Fruit fly (Drosophila melanogaster) whole organism, embryonic: ENCODE measurements around the gene CG7945.

ENCODE experiments used
- ATbp ChIP-seq: fragments of 200-800 bp; sonication (Bioruptor generic); optimal IDR thresholded peaks from 2 replicates; lab custom pipeline; 2017; ENCODE audit warnings: missing biosample characterization, mild to moderate bottlenecking, missing genetic modification characterization, missing genetic modification reagents
- Aef1 ChIP-seq: fragments of 200-800 bp; sonication (Bioruptor generic); IDR thresholded peaks from 3 replicates; pipeline ENCODE4 v1.3.6; 2022; ENCODE audit warnings: missing biosample characterization, missing genetic modification characterization
- Atf6 ChIP-seq: fragments of 200-800 bp; sonication (Bioruptor generic); IDR thresholded peaks from 2 replicates; pipeline ENCODE4 v1.3.6; 2022; ENCODE audit warnings: missing biosample characterization, missing genetic modification characterization
- CG10462 ChIP-seq: fragments of 200-800 bp; sonication (Bioruptor generic); optimal IDR thresholded peaks from 2 replicates; lab custom pipeline; 2016; ENCODE audit warnings: missing biosample characterization, missing genetic modification characterization
- CG12391 ChIP-seq: fragments of 200-800 bp; sonication (Bioruptor generic); optimal IDR thresholded peaks from 3 replicates; lab custom pipeline; 2018; ENCODE audit warnings: missing biosample characterization, mild to moderate bottlenecking, missing genetic modification characterization, moderate library complexity
- CG15011 ChIP-seq: fragments of 200-800 bp; sonication (Bioruptor generic); optimal IDR thresholded peaks from 3 replicates; lab custom pipeline; 2018; ENCODE audit warnings: missing biosample characterization, mild to moderate bottlenecking, missing genetic modification characterization
- CG1529 ChIP-seq: fragments of 200-800 bp; sonication (Bioruptor generic); optimal IDR thresholded peaks from 3 replicates; lab custom pipeline; 2018; ENCODE audit warnings: missing biosample characterization, missing genetic modification characterization
- CG1602 ChIP-seq: fragments of 200-800 bp; sonication (Bioruptor generic); optimal IDR thresholded peaks from 3 replicates; lab custom pipeline; 2016; ENCODE audit warnings: missing biosample characterization, missing genetic modification characterization
- CG1603 ChIP-seq: fragments of 200-800 bp; sonication (Bioruptor generic); optimal IDR thresholded peaks from 2 replicates; lab custom pipeline; 2019; ENCODE audit warnings: missing biosample characterization, mild to moderate bottlenecking, missing genetic modification characterization, moderate library complexity
- CG16813 ChIP-seq: fragments of 200-800 bp; sonication (Bioruptor generic); IDR thresholded peaks from 3 replicates; pipeline ENCODE4 v1.3.6; 2022; ENCODE audit warnings: missing biosample characterization, missing genetic modification characterization; ENCODE audit not compliant: partially characterized antibody
- CG18476 ChIP-seq: fragments of 200-800 bp; sonication (Bioruptor generic); optimal IDR thresholded peaks from 2 replicates; lab custom pipeline; 2016; ENCODE audit warnings: missing biosample characterization, mild to moderate bottlenecking, missing genetic modification characterization
- CG2712 ChIP-seq: fragments of 200-800 bp; optimal IDR thresholded peaks from 3 replicates; lab custom pipeline; 2019; ENCODE audit warnings: missing biosample characterization, mild to moderate bottlenecking, missing genetic modification characterization, moderate library complexity
- CG34422 ChIP-seq: fragments of 200-800 bp; sonication (Bioruptor generic); IDR thresholded peaks from 3 replicates; pipeline ENCODE4 v1.3.6; 2022; ENCODE audit warnings: missing biosample characterization, missing genetic modification characterization
- CG6689 ChIP-seq: fragments of 200-800 bp; sonication (Bioruptor generic); IDR thresholded peaks from 2 replicates; pipeline ENCODE4 v1.3.6; 2022; ENCODE audit warnings: missing biosample characterization, missing genetic modification characterization
- CG7839 ChIP-seq: fragments of 200-800 bp; sonication (Bioruptor generic); optimal IDR thresholded peaks from 3 replicates; lab custom pipeline; 2018; ENCODE audit warnings: missing biosample characterization, mild to moderate bottlenecking, missing genetic modification characterization, moderate library complexity
- CG8281 ChIP-seq: fragments of 200-800 bp; sonication (Bioruptor generic); optimal IDR thresholded peaks from 2 replicates; lab custom pipeline; 2018; ENCODE audit warnings: missing biosample characterization, mild to moderate bottlenecking, missing genetic modification characterization, moderate library complexity
- CG8359 ChIP-seq: fragments of 200-800 bp; sonication (Bioruptor generic); optimal IDR thresholded peaks from 2 replicates; lab custom pipeline; 2017; ENCODE audit warnings: missing biosample characterization, mild to moderate bottlenecking, missing genetic modification characterization, borderline replicate concordance
- CG8944 ChIP-seq: fragments of 200-800 bp; sonication (Bioruptor generic); optimal IDR thresholded peaks from 3 replicates; lab custom pipeline; 2016; ENCODE audit warnings: missing biosample characterization, missing genetic modification characterization
- CG9797 ChIP-seq: fragments of 200-800 bp; sonication (Bioruptor generic); optimal IDR thresholded peaks from 3 replicates; lab custom pipeline; 2018; ENCODE audit warnings: missing biosample characterization, mild to moderate bottlenecking, missing genetic modification characterization
- D ChIP-seq, 2 experiments: fragments of 200-800 bp in 1 of 2; fragments of >200 bp in 1 of 2; sonication (Bioruptor generic) in 1 of 2; optimal IDR thresholded peaks; 2 replicates in 1 of 2; 3 replicates in 1 of 2; lab custom pipeline; 2017; ENCODE audit warnings: mild to moderate bottlenecking in 1 of 2, missing biosample characterization in 1 of 2, missing genetic modification characterization in 1 of 2, missing genetic modification reagents in 1 of 2
- Deaf1 ChIP-seq: fragments of 200-800 bp; optimal IDR thresholded peaks from 3 replicates; lab custom pipeline; 2019; ENCODE audit warnings: missing biosample characterization, mild to moderate bottlenecking, missing genetic modification characterization, moderate library complexity
- Doc3 ChIP-seq: fragments of 200-800 bp; sonication (Bioruptor generic); IDR thresholded peaks from 3 replicates; pipeline ENCODE4 v1.3.6; 2022; ENCODE audit warnings: missing biosample characterization, missing genetic modification characterization; ENCODE audit not compliant: partially characterized antibody
- GATAe ChIP-seq: fragments of 200-800 bp; sonication (Bioruptor generic); conservative IDR thresholded peaks from 2 replicates; pipeline ENCODE4 v1.3.6; 2022; ENCODE audit warnings: missing biosample characterization, missing genetic modification characterization
- Gug ChIP-seq: fragments of 200-800 bp; sonication (Bioruptor generic); IDR thresholded peaks from 4 replicates; pipeline ENCODE4 v1.3.6; 2022; ENCODE audit warnings: missing biosample characterization, missing genetic modification characterization
- Hmx ChIP-seq: fragments of 200-800 bp; sonication (Bioruptor generic); optimal IDR thresholded peaks from 2 replicates; lab custom pipeline; 2016; ENCODE audit warnings: missing biosample characterization, missing genetic modification characterization
- Lpt ChIP-seq: fragments of >200 bp; optimal IDR thresholded peaks from 2 replicates; lab custom pipeline; 2018; ENCODE audit warnings: missing biosample characterization, missing genetic modification characterization
- MBD-R2 ChIP-seq: fragments of 200-800 bp; sonication (Bioruptor generic); IDR thresholded peaks from 2 replicates; pipeline ENCODE4 v1.3.6; 2022; ENCODE audit warnings: missing biosample characterization, missing genetic modification characterization
- MESR4 ChIP-seq: fragments of 200-800 bp; sonication (Bioruptor generic); optimal IDR thresholded peaks from 2 replicates; lab custom pipeline; 2018; ENCODE audit warnings: missing biosample characterization, mild to moderate bottlenecking, missing genetic modification characterization, moderate library complexity
- Oli ChIP-seq: fragments of 200-800 bp; sonication (Bioruptor generic); optimal IDR thresholded peaks from 2 replicates; lab custom pipeline; 2018; ENCODE audit warnings: missing biosample characterization, mild to moderate bottlenecking, missing genetic modification characterization, moderate library complexity
- Taf1 ChIP-seq: fragments of 200-800 bp; sonication (Bioruptor generic); IDR thresholded peaks from 2 replicates; pipeline ENCODE4 v1.3.6; 2022; ENCODE audit warnings: missing biosample characterization, missing genetic modification characterization
- aop ChIP-seq: fragments of 200-800 bp; sonication (Bioruptor generic); IDR thresholded peaks from 2 replicates; pipeline ENCODE4 v1.3.6; 2022; ENCODE audit warnings: missing biosample characterization, missing genetic modification characterization
- crol ChIP-seq: fragments of 200-800 bp; sonication (Bioruptor generic); IDR thresholded peaks from 2 replicates; pipeline ENCODE4 v1.3.6; 2022; ENCODE audit warnings: missing biosample characterization, missing genetic modification characterization
- exex ChIP-seq: fragments of 200-800 bp; sonication (Bioruptor generic); optimal IDR thresholded peaks from 4 replicates; lab custom pipeline; 2018; ENCODE audit warnings: missing biosample characterization, mild to moderate bottlenecking, missing genetic modification characterization, moderate library complexity
- fd96Cb ChIP-seq: fragments of 200-800 bp; sonication (Bioruptor generic); optimal IDR thresholded peaks from 2 replicates; lab custom pipeline; 2018; ENCODE audit warnings: missing biosample characterization, mild to moderate bottlenecking, missing genetic modification characterization, moderate library complexity
- gcm ChIP-seq: fragments of 200-800 bp; sonication (Bioruptor generic); optimal IDR thresholded peaks from 2 replicates; lab custom pipeline; 2019; ENCODE audit warnings: missing biosample characterization, mild to moderate bottlenecking, missing genetic modification characterization, moderate library complexity
- hbn ChIP-seq: fragments of 200-800 bp; sonication (Bioruptor generic); IDR thresholded peaks from 2 replicates; pipeline ENCODE4 v1.3.6; 2022; ENCODE audit warnings: missing biosample characterization, missing genetic modification characterization; ENCODE audit not compliant: partially characterized antibody
- her ChIP-seq: fragments of 200-800 bp; sonication (Bioruptor generic); optimal IDR thresholded peaks from 2 replicates; lab custom pipeline; 2016; ENCODE audit warnings: missing biosample characterization, missing genetic modification characterization
- ind ChIP-seq: fragments of 200-800 bp; sonication (Bioruptor generic); optimal IDR thresholded peaks from 3 replicates; lab custom pipeline; 2016; ENCODE audit warnings: missing biosample characterization, missing genetic modification characterization
- lab ChIP-seq: fragments of 200-800 bp; sonication (Bioruptor generic); optimal IDR thresholded peaks from 3 replicates; lab custom pipeline; 2017; ENCODE audit warnings: missing biosample characterization, missing genetic modification characterization, mild to moderate bottlenecking, moderate library complexity, missing genetic modification reagents
- lbe ChIP-seq: fragments of 200-800 bp; sonication (Bioruptor generic); optimal IDR thresholded peaks from 2 replicates; lab custom pipeline; 2016; ENCODE audit warnings: missing biosample characterization, mild to moderate bottlenecking, missing genetic modification characterization
- maf-S ChIP-seq: fragments of 200-800 bp; sonication (Bioruptor generic); optimal IDR thresholded peaks from 2 replicates; lab custom pipeline; 2016; ENCODE audit warnings: missing biosample characterization, missing genetic modification characterization
- nerfin-1 ChIP-seq: fragments of 200-800 bp; sonication (Bioruptor generic); optimal IDR thresholded peaks from 3 replicates; lab custom pipeline; 2019; ENCODE audit warnings: missing biosample characterization, mild to moderate bottlenecking, missing genetic modification characterization, moderate library complexity
- stc ChIP-seq: fragments of 200-800 bp; sonication (Bioruptor generic); IDR thresholded peaks from 2 replicates; pipeline ENCODE4 v1.3.6; 2022; ENCODE audit warnings: missing biosample characterization, missing genetic modification characterization
- sug ChIP-seq: fragments of 200-800 bp; optimal IDR thresholded peaks from 2 replicates; lab custom pipeline; 2019; ENCODE audit warnings: missing biosample characterization, mild to moderate bottlenecking, missing genetic modification characterization, moderate library complexity
- trh ChIP-seq: fragments of 200-800 bp; sonication (Bioruptor generic); optimal IDR thresholded peaks from 2 replicates; lab custom pipeline; 2016; ENCODE audit warnings: missing biosample characterization, missing genetic modification characterization
- vnd ChIP-seq: fragments of 200-800 bp; sonication (Bioruptor generic); IDR thresholded peaks from 3 replicates; pipeline ENCODE4 v1.3.6; 2022; ENCODE audit warnings: missing biosample characterization, missing genetic modification characterization; ENCODE audit not compliant: partially characterized antibody
- vvl ChIP-seq: fragments of 200-800 bp; sonication (Bioruptor generic); IDR thresholded peaks from 2 replicates; pipeline ENCODE4 v1.3.6; 2022; ENCODE audit warnings: missing biosample characterization, missing genetic modification characterization
- wor ChIP-seq: fragments of 200-800 bp; sonication (Bioruptor generic); IDR thresholded peaks from 2 replicates; pipeline ENCODE4 v1.3.6; 2022; ENCODE audit warnings: missing biosample characterization, missing genetic modification characterization
- yki ChIP-seq: fragments of >200 bp; optimal IDR thresholded peaks from 3 replicates; lab custom pipeline; 2018

Gene CG7945

dm6 chr3L:15493886-15494598, 29.9 kb downstream of the CG7945 start (continued):
- TF ChIP-seq her (GFP tag; lab: Kevin White, UChicago) (no peak), CG15011 (GFP tag; lab: Kevin White, UChicago) (no peak), wor (GFP tag; lab: Robert Waterston, UW) (no peak), ATbp (GFP tag; lab: Kevin White, UChicago) (peak; percentile 40), vvl (GFP tag; lab: Robert Waterston, UW) (no peak), CG12391 (tag; lab: Kevin White, UChicago) (peak; percentile 5), CG8944 (GFP tag; lab: Kevin White, UChicago) (no peak), CG8359 (peak; percentile 13), hbn (GFP tag; lab: Robert Waterston, UW) (no peak), vnd (no peak), aop (GFP tag; lab: Robert Waterston, UW) (no peak), CG1529 (GFP tag; lab: Kevin White, UChicago) (no peak), CG10462 (no peak), MESR4 (GFP tag; lab: Kevin White, UChicago) (no peak), Atf6 (GFP tag; lab: Robert Waterston, UW) (no peak), CG1603 (tag; lab: Kevin White, UChicago) (peak; percentile 16), CG16813 (GFP tag; lab: Robert Waterston, UW) (no peak), MBD-R2 (GFP tag; lab: Robert Waterston, UW) (no peak; the same call in 1 of the 2 replicates), yki (no peak), trh (GFP tag; lab: Kevin White, UChicago) (no peak), Taf1 (GFP tag; lab: Robert Waterston, UW) (no peak), CG6689 (GFP tag; lab: Robert Waterston, UW) (0 out of 2 replicates have a peak, but pooled peaks have one; percentile 9), Gug (GFP tag; lab: Robert Waterston, UW) (no peak), CG7839 (tag; lab: Kevin White, UChicago) (peak; percentile 46), D (optimal IDR thresholded peaks at IDR 0.05; lab: Kevin White, UChicago) (no peak), D (GFP tag; optimal IDR thresholded peaks at IDR 0.05; lab: Kevin White, UChicago) (peak; percentile 33), CG2712 (tag; lab: Kevin White, UChicago) (peak; percentile 25), Aef1 (GFP tag; lab: Robert Waterston, UW) (peak; percentile 23; the same call in 2 of the 3 replicates), lab (GFP tag; lab: Kevin White, UChicago) (peak; percentile 35), CG18476 (GFP tag; lab: Kevin White, UChicago) (peak; percentile 8), exex (tag; lab: Kevin White, UChicago) (no peak), CG9797 (GFP tag; lab: Kevin White, UChicago) (no peak), crol (GFP tag; lab: Robert Waterston, UW) (no peak), Lpt (GFP tag; lab: Kevin White, UChicago) (no peak), sug (tag; lab: Kevin White, UChicago) (peak; percentile 7), gcm (no peak), CG1602 (GFP tag; lab: Kevin White, UChicago) (no peak), lbe (no peak), nerfin-1 (tag; lab: Kevin White, UChicago) (no peak), stc (GFP tag; lab: Robert Waterston, UW) (no peak; the same call in none of the 2 replicates), maf-S (GFP tag; lab: Kevin White, UChicago) (no peak), CG34422 (peak; percentile 60; the same call in 1 of the 3 replicates), Hmx (GFP tag; lab: Kevin White, UChicago) (no peak), CG8281 (tag; lab: Kevin White, UChicago) (no peak), GATAe (GFP tag; lab: Robert Waterston, UW) (no peak), Deaf1 (tag; lab: Kevin White, UChicago) (no peak), fd96Cb (tag; lab: Kevin White, UChicago) (peak; percentile 56), Oli (tag; lab: Kevin White, UChicago) (peak; percentile 35), ind (GFP tag; lab: Kevin White, UChicago) (no peak), Doc3 (no peak)
